Worm (Caenorhabditis elegans): Measurements from ENCODE around the gene F53H8.3.

The F53H8.3 gene

ce11 chrX:924495-925008, 13.8 kb upstream of the F53H8.3 start, which contains the start of the genes pifk-1 and tbc-11 (continued):
- TF ChIP-seq ceh-90 (tag; optimal IDR thresholded peaks at IDR 0.05) = no peak
- TF ChIP-seq ceh-63 (GFP tag; optimal IDR thresholded peaks at IDR 0.05) = no peak
- TF ChIP-seq mdl-1 (tag; optimal IDR thresholded peaks at IDR 0.05) = peak in 1 of 2 experiments; percentile 37
- no peak for TF ChIP-seq egl-13 (tag; optimal IDR thresholded peaks at IDR 0.05)
- no peak for TF ChIP-seq C04F5.9 (tag; optimal IDR thresholded peaks at IDR 0.05)
- no peak for TF ChIP-seq jun-1 (tag; optimal IDR thresholded peaks at IDR 0.05)
- no peak for TF ChIP-seq zip-4 (GFP tag; optimal IDR thresholded peaks at IDR 0.05)
- TF ChIP-seq ceh-82 (tag; optimal IDR thresholded peaks at IDR 0.05) = peak in 1 of 3 experiments; percentile 63
- peak in 1 of 2 experiments; percentile 62 for TF ChIP-seq lsy-2 (tag; optimal IDR thresholded peaks at IDR 0.05)
- TF ChIP-seq tlp-1 (tag; optimal IDR thresholded peaks at IDR 0.05) = no peak
- TF ChIP-seq nhr-237 (tag; optimal IDR thresholded peaks at IDR 0.05) = peak; percentile 14
- TF ChIP-seq hpl-2 (GFP tag; optimal IDR thresholded peaks at IDR 0.05) = no peak
- no peak for TF ChIP-seq zag-1 (tag; optimal IDR thresholded peaks at IDR 0.05)
- no peak for TF ChIP-seq vab-15 (tag; optimal IDR thresholded peaks at IDR 0.05)
- no peak for TF ChIP-seq alr-1 (tag; optimal IDR thresholded peaks at IDR 0.05; ENCODE audit: borderline replicate concordance)
- peak in 1 of 2 experiments; percentile 74 for TF ChIP-seq lin-35 (GFP tag; optimal IDR thresholded peaks at IDR 0.05)
- TF ChIP-seq nhr-90 (tag; optimal IDR thresholded peaks at IDR 0.05; ENCODE audit: poor library complexity) = peak; percentile 23
- TF ChIP-seq C16A3.4 (tag; optimal IDR thresholded peaks at IDR 0.05) = peak; percentile 54
- peak; percentile 41 for TF ChIP-seq nhr-20 (tag; optimal IDR thresholded peaks at IDR 0.05)
- TF ChIP-seq elt-2 (tag; optimal IDR thresholded peaks at IDR 0.05) = no peak
- TF ChIP-seq hlh-17 (GFP tag; optimal IDR thresholded peaks at IDR 0.05; ENCODE audit: borderline replicate concordance) = no peak
- TF ChIP-seq egl-27 (tag; optimal IDR thresholded peaks at IDR 0.05) = no peak
- peak; percentile 34 for TF ChIP-seq nhr-71 (tag; optimal IDR thresholded peaks at IDR 0.05)
- TF ChIP-seq isw-1 (GFP tag; IDR thresholded peaks at IDR 0.05) = no peak
- TF ChIP-seq efl-3 (GFP tag; optimal IDR thresholded peaks at IDR 0.05) = no peak
- TF ChIP-seq fos-1 (tag; optimal IDR thresholded peaks at IDR 0.05) = peak; percentile 29
- no peak for TF ChIP-seq dsc-1 (tag; optimal IDR thresholded peaks at IDR 0.05)
- TF ChIP-seq skn-1 (tag; optimal IDR thresholded peaks at IDR 0.05) = peak; percentile 85
- no peak for TF ChIP-seq Y116A8C.19 (tag; optimal IDR thresholded peaks at IDR 0.05; ENCODE audit: borderline replicate concordance)
- no peak for TF ChIP-seq irx-1 (tag; optimal IDR thresholded peaks at IDR 0.05)
- no peak for TF ChIP-seq nhr-85 (tag)
- TF ChIP-seq blmp-1 (tag; optimal IDR thresholded peaks at IDR 0.05) = peak; percentile 67
- no peak for TF ChIP-seq mef-2 (tag; optimal IDR thresholded peaks at IDR 0.05)
- TF ChIP-seq efl-1 (optimal IDR thresholded peaks at IDR 0.05) = peak; percentile 28 to 43
- TF ChIP-seq efl-1 (GFP tag; optimal IDR thresholded peaks at IDR 0.05 in 1 of 2) = peak in 1 of 2 experiments; percentile 3
- TF ChIP-seq tbx-2 (tag; optimal IDR thresholded peaks at IDR 0.05) = peak; percentile 21
- no peak for TF ChIP-seq lin-13 (GFP tag; optimal IDR thresholded peaks at IDR 0.05)
- no peak for TF ChIP-seq C34B4.2 (tag; optimal IDR thresholded peaks at IDR 0.05)
- no peak for TF ChIP-seq fkh-10 (GFP tag; optimal IDR thresholded peaks at IDR 0.05)
- TF ChIP-seq pqm-1 (tag; optimal IDR thresholded peaks at IDR 0.05) = no peak

ce11 chrX:926125-926524, 12.2 kb upstream of the F53H8.3 start:
- no peak for TF ChIP-seq C16A3.4 (tag; optimal IDR thresholded peaks at IDR 0.05)
- TF ChIP-seq egl-13 (tag; optimal IDR thresholded peaks at IDR 0.05) = no peak
- TF ChIP-seq zip-4 (GFP tag; optimal IDR thresholded peaks at IDR 0.05) = no peak
- no peak for TF ChIP-seq irx-1 (tag; optimal IDR thresholded peaks at IDR 0.05)
- no peak for TF ChIP-seq unc-62 (GFP tag; optimal IDR thresholded peaks at IDR 0.05)
- no peak for TF ChIP-seq unc-86 (tag; optimal IDR thresholded peaks at IDR 0.05)
- no peak for TF ChIP-seq xbp-1 (tag; optimal IDR thresholded peaks at IDR 0.05)
- no peak for TF ChIP-seq nhr-28 (tag; optimal IDR thresholded peaks at IDR 0.05)
- no peak for TF ChIP-seq aha-1 (tag; optimal IDR thresholded peaks at IDR 0.05)
- no peak for TF ChIP-seq ceh-8 (GFP tag; optimal IDR thresholded peaks at IDR 0.05)
- TF ChIP-seq pax-3 (tag; optimal IDR thresholded peaks at IDR 0.05) = no peak
- TF ChIP-seq mab-9 (GFP tag; IDR thresholded peaks at IDR 0.05) = no peak
- no peak for TF ChIP-seq sptf-1 (tag; optimal IDR thresholded peaks at IDR 0.05)
- TF ChIP-seq mep-1 (tag; optimal IDR thresholded peaks at IDR 0.05) = no peak
- no peak for TF ChIP-seq tbx-2 (tag; optimal IDR thresholded peaks at IDR 0.05)
- TF ChIP-seq elt-2 (tag; optimal IDR thresholded peaks at IDR 0.05) = no peak
- no peak for TF ChIP-seq ets-5 (GFP tag; IDR thresholded peaks at IDR 0.05)
- TF ChIP-seq nhr-47 (tag; optimal IDR thresholded peaks at IDR 0.05) = no peak
- no peak for TF ChIP-seq unc-98 (GFP tag; IDR thresholded peaks at IDR 0.05)
- no peak for TF ChIP-seq ceh-82 (tag; optimal IDR thresholded peaks at IDR 0.05)

Data from whole organism, L1 larva.